Worm (Caenorhabditis elegans): ENCODE results near the gene rla-2.
A peak's percentile ranks its signal among the peaks of the same experiment; 100 is the strongest.

The rla-2 gene

DNA sequence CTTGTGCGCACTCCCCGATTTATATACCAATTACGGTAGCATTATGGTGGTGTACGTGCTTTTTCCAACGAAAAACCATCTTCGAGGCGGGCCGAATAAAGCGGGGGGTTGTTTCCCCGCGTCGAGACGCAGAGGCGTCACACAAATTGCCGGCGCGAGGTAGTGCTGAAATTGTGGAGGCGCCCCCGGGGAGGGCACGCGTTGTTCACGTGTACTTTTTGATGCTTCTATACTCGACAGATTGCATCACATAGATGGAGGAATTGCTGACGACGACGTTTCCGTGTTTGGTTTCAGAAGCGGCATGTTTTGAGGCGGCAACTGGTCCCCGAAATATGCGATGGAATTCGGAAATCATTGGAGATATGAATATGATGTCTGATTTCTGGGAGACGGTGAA, 25.2 kb upstream of the rla-2 start:
- TF ChIP-seq tlf-1 (GFP tag; optimal IDR thresholded peaks at IDR 0.05): no peak
- no peak for TF ChIP-seq ceh-58 (GFP tag; IDR thresholded peaks at IDR 0.05)
- TF ChIP-seq B0336.3 (GFP tag; IDR thresholded peaks at IDR 0.05): peak; percentile 75
- TF ChIP-seq ccch-3 (GFP tag; optimal IDR thresholded peaks at IDR 0.05): no peak
- TF ChIP-seq zfh-2 (GFP tag; conservative IDR thresholded peaks at IDR 0.05): peak; percentile 97
- TF ChIP-seq Y67H2A.10 (GFP tag; conservative IDR thresholded peaks at IDR 0.05): no peak
- TF ChIP-seq F23B12.7 (tag; optimal IDR thresholded peaks at IDR 0.05; ENCODE audit: insufficient read depth): no peak
- TF ChIP-seq madf-6 (GFP tag; IDR thresholded peaks at IDR 0.05): no peak
- no peak for TF ChIP-seq lag-1 (GFP tag; IDR thresholded peaks at IDR 0.05)
- TF ChIP-seq die-1 (tag; optimal IDR thresholded peaks at IDR 0.05): no peak
- peak; percentile 58 for TF ChIP-seq egl-44 (GFP tag; IDR thresholded peaks at IDR 0.05)
- TF ChIP-seq F33H1.4 (GFP tag; IDR thresholded peaks at IDR 0.05): no peak
- TF ChIP-seq lin-54 (GFP tag; optimal IDR thresholded peaks at IDR 0.05): peak; percentile 44
- 0 out of 2 replicates have a peak, but pooled peaks have one; percentile 30 for TF ChIP-seq madf-3 (GFP tag; IDR thresholded peaks at IDR 0.05)
- TF ChIP-seq mcd-1 (GFP tag; IDR thresholded peaks at IDR 0.05): peak; percentile 77
- peak; percentile 64 for TF ChIP-seq attf-5 (GFP tag; optimal IDR thresholded peaks at IDR 0.05)
- TF ChIP-seq lir-1 (GFP tag; conservative IDR thresholded peaks at IDR 0.05): peak; percentile 44; the same call in 1 of the 2 replicates
- TF ChIP-seq F22D6.2 (tag; optimal IDR thresholded peaks at IDR 0.05): peak; percentile 19
- no peak for TF ChIP-seq nhr-90 (tag; optimal IDR thresholded peaks at IDR 0.05)
- TF ChIP-seq dpl-1 (GFP tag; optimal IDR thresholded peaks at IDR 0.05): no peak
- no peak for TF ChIP-seq rpc-1 (optimal IDR thresholded peaks at IDR 0.05)
- TF ChIP-seq rpc-1 (tag; optimal IDR thresholded peaks at IDR 0.05): no peak
- TF ChIP-seq snpc-1.3 (tag; optimal IDR thresholded peaks at IDR 0.05; ENCODE audit: insufficient read depth): no peak
- no peak for TF ChIP-seq snpc-1.1 (tag; optimal IDR thresholded peaks at IDR 0.05; ENCODE audit: insufficient read depth)
- no peak for TF ChIP-seq aptf-3 (GFP tag; IDR thresholded peaks at IDR 0.05)
- no peak for TF ChIP-seq aptf-2 (GFP tag; conservative IDR thresholded peaks at IDR 0.05)
- TF ChIP-seq tbp1 (GFP tag; optimal IDR thresholded peaks at IDR 0.05): peak; percentile 57
- no peak for TF ChIP-seq bed-2 (GFP tag; IDR thresholded peaks at IDR 0.05)
- peak; percentile 89 for TF ChIP-seq ztf-26 (tag; optimal IDR thresholded peaks at IDR 0.05)
- no peak for TF ChIP-seq him-1 (tag; optimal IDR thresholded peaks at IDR 0.05)
- TF ChIP-seq efl-1 (GFP tag; optimal IDR thresholded peaks at IDR 0.05): no peak
- peak; percentile 62; the same call in 1 of the 2 replicates for TF ChIP-seq dox-1 (GFP tag; IDR thresholded peaks at IDR 0.05)
- TF ChIP-seq lin-35 (GFP tag; optimal IDR thresholded peaks at IDR 0.05): peak in 1 of 3 experiments; percentile 37
- peak; percentile 64; the same call in 1 of the 2 replicates for TF ChIP-seq K11D2.4 (GFP tag; IDR thresholded peaks at IDR 0.05)
- TF ChIP-seq madf-10 (tag; optimal IDR thresholded peaks at IDR 0.05): peak; percentile 33
- no peak for TF ChIP-seq attf-3 (GFP tag; conservative IDR thresholded peaks at IDR 0.05)
- no peak for TF ChIP-seq F52B5.7 (tag; optimal IDR thresholded peaks at IDR 0.05)
- TF ChIP-seq repo-1 (tag; optimal IDR thresholded peaks at IDR 0.05): peak; percentile 51
- TF ChIP-seq cebp-2 (GFP tag; IDR thresholded peaks at IDR 0.05): 0 out of 2 replicates have a peak, but pooled peaks have one; percentile 6
- TF ChIP-seq sptf-2 (GFP tag; optimal IDR thresholded peaks at IDR 0.05): no peak
- TF ChIP-seq hmg-1.2 (GFP tag; IDR thresholded peaks at IDR 0.05): peak; percentile 89
- no peak for TF ChIP-seq gei-17 (GFP tag; optimal IDR thresholded peaks at IDR 0.05)
- no peak for TF ChIP-seq F55B11.4 (tag; optimal IDR thresholded peaks at IDR 0.05; ENCODE audit: borderline replicate concordance, insufficient read depth)
- TF ChIP-seq ceh-100 (GFP tag; IDR thresholded peaks at IDR 0.05): no peak
- TF ChIP-seq hsf-1 (GFP tag; IDR thresholded peaks at IDR 0.05): no peak
- TF ChIP-seq ztf-25 (GFP tag; IDR thresholded peaks at IDR 0.05): no peak; the same call in 1 of the 2 replicates
- no peak for TF ChIP-seq Y95B8A.8 (GFP tag; IDR thresholded peaks at IDR 0.05)
- no peak for TF ChIP-seq hrde-1 (tag; optimal IDR thresholded peaks at IDR 0.05; ENCODE audit: borderline replicate concordance)
- TF ChIP-seq let-526 (GFP tag; IDR thresholded peaks at IDR 0.05): no peak

Measured in whole organism, young adult.